Worm (Caenorhabditis elegans) whole organism, L2 larva: Measurements from ENCODE around the gene ssp-34.

Source experiments
- R02D3.7 ChIP-seq: fragments of 150-350 bp; optimal IDR thresholded peaks from 2 replicates; lab custom pipeline; 2014; ENCODE audit warnings: missing biosample characterization, missing genetic modification characterization
- blmp-1 ChIP-seq: sonication (generic microtip); optimal IDR thresholded peaks from 2 replicates; lab custom pipeline; 2017; ENCODE audit warnings: missing genetic modification characterization, mild to moderate bottlenecking, missing compliant biosample characterization, antibody characterized with exemption, moderate library complexity; ENCODE audit not compliant: insufficient read depth
- ceh-82 ChIP-seq: fragments of 150-350 bp; optimal IDR thresholded peaks from 2 replicates; lab custom pipeline; 2014; ENCODE audit warnings: missing biosample characterization, missing genetic modification characterization
- mab-5 ChIP-seq: fragments of 150-350 bp; optimal IDR thresholded peaks from 2 replicates; lab custom pipeline; 2014; ENCODE audit warnings: missing biosample characterization, missing genetic modification characterization
- nhr-6 ChIP-seq: fragments of 150-350 bp; optimal IDR thresholded peaks from 2 replicates; lab custom pipeline; 2014; ENCODE audit warnings: missing biosample characterization, missing genetic modification characterization
- sma-9 ChIP-seq, 2 experiments: fragments of 150-350 bp in 1 of 2; sonication (generic microtip) in 1 of 2; optimal IDR thresholded peaks; 2 replicates each; lab custom pipeline; 2014 to 2016; ENCODE audit warnings: missing genetic modification characterization in 2 of 2, mild to moderate bottlenecking in 1 of 2, missing biosample characterization in 1 of 2, missing compliant biosample characterization in 1 of 2, missing genetic modification reagents in 1 of 2, moderate library complexity in 1 of 2
- snpc-4 ChIP-seq: fragments of 150-350 bp; optimal IDR thresholded peaks from 2 replicates; lab custom pipeline; 2014; ENCODE audit warnings: missing biosample characterization, missing genetic modification characterization
- unc-39 ChIP-seq: fragments of 150-350 bp; optimal IDR thresholded peaks from 2 replicates; lab custom pipeline; 2014; ENCODE audit warnings: missing biosample characterization, missing genetic modification characterization
- unc-62 ChIP-seq: fragments of 150-350 bp; optimal IDR thresholded peaks from 2 replicates; lab custom pipeline; 2014; ENCODE audit warnings: missing biosample characterization, missing genetic modification reagents, missing genetic modification characterization

DNA sequence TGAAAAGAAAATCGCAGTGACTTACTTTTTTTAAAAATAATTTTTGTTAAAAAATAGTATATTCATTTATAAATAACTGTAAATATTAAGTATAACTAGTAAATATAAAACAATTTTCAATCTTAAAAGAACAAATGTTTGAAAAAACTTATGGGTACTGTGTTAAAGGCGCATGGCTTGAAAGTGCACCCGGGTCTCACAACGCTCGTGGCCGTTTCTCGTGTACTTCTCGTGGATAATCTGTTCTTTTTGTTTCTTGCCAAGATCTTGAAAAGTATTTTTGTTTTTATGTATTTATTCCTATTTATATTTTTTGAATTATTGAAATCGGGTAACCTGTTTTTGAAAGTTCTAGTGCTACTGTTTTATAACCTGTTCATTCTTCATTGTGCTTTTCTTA lies 27.7 kb upstream of the ssp-34 start:
- no peak for TF ChIP-seq snpc-4 (tag; lab: Kevin White, UChicago)
- no peak for TF ChIP-seq mab-5
- TF ChIP-seq ceh-82 (tag; lab: Kevin White, UChicago), result no peak
- no peak for TF ChIP-seq nhr-6 (tag; lab: Kevin White, UChicago)
- no peak for TF ChIP-seq sma-9 (GFP tag; optimal IDR thresholded peaks at IDR 0.05; lab: Kevin White, UChicago)
- TF ChIP-seq sma-9 (tag; optimal IDR thresholded peaks at IDR 0.05; lab: Kevin White, UChicago), result no peak
- TF ChIP-seq unc-62 (GFP tag; lab: Kevin White, UChicago), result no peak
- TF ChIP-seq R02D3.7 (tag; lab: Kevin White, UChicago), result no peak
- no peak for TF ChIP-seq blmp-1
- no peak for TF ChIP-seq unc-39 (tag; lab: Kevin White, UChicago)
